Fruit fly (Drosophila melanogaster): ENCODE results near the gene CG10171.

DNA sequence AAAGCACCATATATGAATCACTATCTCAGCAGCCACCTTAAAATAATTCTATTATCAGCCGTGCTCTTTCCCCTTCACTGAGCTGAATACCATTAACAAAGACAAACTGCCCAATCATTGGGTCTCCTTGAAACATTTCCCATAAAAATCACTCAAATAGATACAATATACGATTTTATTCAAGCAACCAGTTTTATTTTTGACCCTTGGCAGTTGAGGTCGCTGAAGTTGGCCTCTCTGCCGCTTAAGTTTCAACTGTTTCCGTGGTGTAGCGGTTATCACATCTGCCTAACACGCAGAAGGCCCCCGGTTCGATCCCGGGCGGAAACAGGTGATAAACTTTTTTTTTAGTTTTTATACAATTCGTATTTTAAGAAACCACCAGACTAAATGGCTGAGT, 45.1 kb upstream of the CG10171 start:
- TF ChIP-seq h (GFP tag; optimal IDR thresholded peaks at IDR 0.05) (no peak), dmrt93B (GFP tag; optimal IDR thresholded peaks at IDR 0.05) (no peak)

Measured in whole organism, wandering third instar larva.